Worm (Caenorhabditis elegans): ENCODE results near the gene pgp-5.

DNA sequence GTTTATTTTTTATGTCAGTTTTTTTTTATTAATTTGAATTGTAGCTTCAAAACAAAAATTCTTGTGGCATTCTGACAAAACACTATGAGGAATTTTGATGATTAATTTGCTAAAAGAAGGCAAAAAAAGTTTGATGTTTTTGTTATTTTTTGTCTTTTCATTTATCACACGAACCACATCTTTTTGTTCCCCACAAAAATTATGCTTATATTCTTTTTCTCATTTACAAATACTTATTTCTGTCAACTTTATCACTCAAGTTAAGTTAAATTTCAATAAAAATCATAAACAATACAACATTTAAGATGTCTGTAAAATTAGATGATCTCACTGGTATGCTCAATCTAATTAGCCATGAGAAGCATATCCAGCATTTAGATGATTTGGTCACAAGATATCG, 29.1 kb upstream of the pgp-5 start, which contains the start of gene F47B10.6:
- TF ChIP-seq ztf-16 (tag; optimal IDR thresholded peaks at IDR 0.05) = no peak
- no peak for TF ChIP-seq hlh-30 (tag; optimal IDR thresholded peaks at IDR 0.05; ENCODE audit: insufficient read depth)
- no peak for TF ChIP-seq lin-11 (tag; optimal IDR thresholded peaks at IDR 0.05)
- TF ChIP-seq sox-2 (GFP tag; IDR thresholded peaks at IDR 0.05) = no peak
- no peak for TF ChIP-seq nhr-11 (tag; optimal IDR thresholded peaks at IDR 0.05)
